Fruit fly (Drosophila melanogaster): ENCODE results near the gene ssh.

DNA sequence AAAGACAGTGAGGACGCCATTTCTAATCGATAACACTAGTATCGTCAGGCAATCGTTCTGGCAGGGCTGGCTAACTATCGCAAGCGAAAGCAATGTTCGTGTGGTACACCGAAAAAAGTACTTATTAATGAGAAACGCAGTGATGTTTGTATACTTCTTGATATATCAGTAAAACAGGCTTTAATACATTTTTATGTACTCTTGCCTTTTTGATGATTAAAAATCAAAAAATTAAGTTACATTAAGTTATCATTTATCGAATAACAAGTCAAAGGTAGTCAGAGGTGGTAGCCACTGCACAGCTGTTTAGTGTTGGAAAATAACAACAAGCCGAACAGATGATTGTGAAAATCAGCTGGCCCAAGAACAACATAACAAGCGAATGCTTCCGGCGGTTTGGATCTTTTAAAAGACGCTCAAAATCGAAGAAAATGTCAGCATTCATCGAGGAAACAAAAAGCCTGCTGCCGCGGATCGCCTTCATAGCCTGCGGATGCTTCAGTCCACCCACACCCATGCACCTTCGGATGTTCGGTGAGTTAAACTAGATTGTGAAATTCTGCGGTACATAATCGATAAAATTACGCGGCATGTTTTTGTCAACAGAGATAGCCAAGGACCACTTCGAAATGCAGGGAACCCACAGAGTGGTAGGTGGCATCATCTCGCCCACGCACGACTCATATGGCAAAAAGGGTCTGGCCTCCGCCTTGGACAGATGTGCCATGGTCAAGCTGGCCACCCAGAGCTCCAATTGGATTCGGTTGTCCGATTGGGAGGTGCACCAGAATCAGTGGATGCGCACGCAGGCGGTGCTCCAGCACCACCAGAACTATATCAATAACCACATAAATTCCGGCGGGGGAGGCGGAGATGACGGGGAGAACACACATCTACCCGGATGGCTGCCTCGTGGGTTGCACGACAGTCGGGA, at the start of gene ssh, which contains the start of gene Nmnat:
- no peak for TF ChIP-seq pan (optimal IDR thresholded peaks at IDR 0.05)
- TF ChIP-seq psq (optimal IDR thresholded peaks at IDR 0.05), result no peak
